Worm (Caenorhabditis elegans) whole organism, L3 larva: ENCODE measurements around the gene gcy-22.

Experiments used
- nhr-11 ChIP-seq: fragments of 150-350 bp; optimal IDR thresholded peaks from 2 replicates; lab custom pipeline; 2014; ENCODE audit warnings: missing biosample characterization, missing genetic modification characterization
- nhr-25 ChIP-seq: sonication (generic microtip); optimal IDR thresholded peaks from 2 replicates; lab custom pipeline; 2017; ENCODE audit warnings: missing biosample characterization, missing genetic modification characterization
- pha-4 ChIP-seq: fragments of 150-350 bp; optimal IDR thresholded peaks from 2 replicates; lab custom pipeline; 2014; ENCODE audit warnings: missing biosample characterization, missing genetic modification reagents, missing genetic modification characterization

DNA sequence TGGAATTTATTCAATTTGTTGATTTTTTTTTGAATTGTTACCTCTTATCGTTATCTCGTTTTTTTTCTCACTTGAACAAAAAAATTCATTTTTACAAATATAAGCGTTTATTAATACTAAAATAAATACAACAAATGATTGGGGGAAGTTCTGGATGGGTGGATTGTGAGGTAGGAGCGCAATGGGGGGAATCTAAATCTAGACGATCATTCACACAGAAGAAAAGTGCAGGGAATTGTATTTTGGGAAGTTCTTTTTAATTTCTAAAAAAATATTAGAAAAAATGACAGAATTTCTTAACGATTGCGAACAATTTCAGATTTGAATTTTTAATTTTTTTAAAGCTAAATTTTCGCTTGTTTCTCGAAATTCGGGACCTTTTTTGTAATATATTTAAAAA lies 16.6 kb upstream of the gcy-22 start:
- TF ChIP-seq pha-4 (tag; lab: Kevin White, UChicago) (no peak), nhr-25 (tag; lab: Kevin White, UChicago) (no peak), nhr-11 (tag; lab: Kevin White, UChicago) (no peak)
